Worm (Caenorhabditis elegans) whole organism, mixed stage, embryonic: ENCODE results near the gene grl-31.

Experiments used
- lin-32 ChIP-seq: fragments of 200-800 bp; sonication (Bioruptor generic); optimal IDR thresholded peaks from 2 replicates; lab custom pipeline; 2018; ENCODE audit warnings: mild to moderate bottlenecking, missing genetic modification characterization, missing compliant biosample characterization
- tbx-8 ChIP-seq: fragments of 200-800 bp; sonication (Bioruptor generic); optimal IDR thresholded peaks from 2 replicates; lab custom pipeline; 2018; ENCODE audit warnings: mild to moderate bottlenecking, missing genetic modification characterization, moderate library complexity, missing compliant biosample characterization

The grl-31 gene

DNA sequence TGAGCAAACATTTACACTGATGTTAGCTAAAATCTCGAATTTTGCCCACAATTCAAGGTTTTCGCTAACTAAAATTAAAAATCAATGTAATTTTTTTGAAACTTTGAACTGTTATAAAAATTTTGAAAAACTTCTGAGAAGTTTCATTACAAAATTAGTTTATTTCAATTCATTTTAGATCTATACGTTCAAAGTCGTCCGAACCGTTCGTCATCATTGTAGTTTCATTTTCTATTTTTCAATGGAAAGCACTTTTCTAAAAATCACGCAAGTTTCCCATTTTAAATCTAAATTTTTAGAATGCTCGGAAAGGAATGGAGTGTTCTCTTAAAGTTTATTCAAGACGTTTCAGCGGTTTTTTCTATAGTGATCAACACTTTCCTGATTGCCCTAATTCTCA, 47.7 kb downstream of the grl-31 start, which contains the start of gene str-228:
str-228 (plus strand) TSS at position 301 of the 400 bp plus-strand sequence.
- TF ChIP-seq lin-32: no peak

DNA sequence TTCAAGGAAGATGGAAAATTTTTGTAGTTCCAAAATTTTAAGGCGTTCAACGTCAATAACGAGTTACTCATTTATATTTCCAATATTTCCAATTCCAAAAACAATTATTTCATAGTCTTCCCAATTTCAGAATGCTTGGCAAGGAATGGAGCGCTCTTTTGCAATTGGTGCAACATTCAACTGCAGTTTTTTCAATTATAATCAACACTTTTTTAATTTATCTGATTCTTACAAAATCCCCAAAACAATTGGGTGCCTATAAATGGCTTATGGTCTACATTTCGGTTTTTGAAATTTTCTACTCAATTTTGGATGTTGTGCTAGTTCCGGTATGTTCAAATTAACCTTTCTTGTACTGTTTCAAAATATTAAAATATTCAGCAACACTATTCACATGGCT, 49.9 kb downstream of the grl-31 start, which contains the start of gene str-225:
str-225 (plus strand) TSS at position 132 of the 400 bp plus-strand sequence.
- TF ChIP-seq tbx-8: no peak
